Fruit fly (Drosophila melanogaster): ENCODE data around the gene CG13983.

The CG13983 gene

DNA sequence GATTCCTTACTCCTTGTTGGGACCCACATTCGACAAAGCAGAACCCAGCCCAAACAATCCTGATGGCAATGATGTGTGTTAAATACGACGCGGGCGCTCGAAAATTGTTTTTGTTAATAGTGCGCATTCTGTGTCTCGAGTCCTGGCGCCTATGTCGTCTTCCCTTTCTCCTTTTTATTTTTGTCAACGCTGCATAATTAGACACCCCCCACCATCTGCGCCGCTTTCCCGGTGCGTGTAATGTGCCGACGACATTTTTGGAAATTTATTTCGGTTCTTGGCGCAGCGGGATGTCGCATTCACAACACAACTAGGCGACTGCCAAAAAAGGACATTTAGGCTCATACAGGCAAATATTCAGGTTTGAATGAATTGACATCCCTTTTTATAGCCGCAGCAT lies 23.3 kb downstream of the CG13983 start:
- TF ChIP-seq pum (GFP tag; optimal IDR thresholded peaks at IDR 0.05) (no peak), zen (tag; optimal IDR thresholded peaks at IDR 0.05) (peak; percentile 89), nom (GFP tag; optimal IDR thresholded peaks at IDR 0.05) (no peak), CG15073 (GFP tag; optimal IDR thresholded peaks at IDR 0.05) (no peak), CG10147 (GFP tag; optimal IDR thresholded peaks at IDR 0.05) (no peak), Doc3 (GFP tag; IDR thresholded peaks at IDR 0.05; ENCODE audit: partially characterized antibody) (no peak), nmo (GFP tag; optimal IDR thresholded peaks at IDR 0.05) (no peak), twi (tag; optimal IDR thresholded peaks at IDR 0.05) (peak; percentile 73)

DNA sequence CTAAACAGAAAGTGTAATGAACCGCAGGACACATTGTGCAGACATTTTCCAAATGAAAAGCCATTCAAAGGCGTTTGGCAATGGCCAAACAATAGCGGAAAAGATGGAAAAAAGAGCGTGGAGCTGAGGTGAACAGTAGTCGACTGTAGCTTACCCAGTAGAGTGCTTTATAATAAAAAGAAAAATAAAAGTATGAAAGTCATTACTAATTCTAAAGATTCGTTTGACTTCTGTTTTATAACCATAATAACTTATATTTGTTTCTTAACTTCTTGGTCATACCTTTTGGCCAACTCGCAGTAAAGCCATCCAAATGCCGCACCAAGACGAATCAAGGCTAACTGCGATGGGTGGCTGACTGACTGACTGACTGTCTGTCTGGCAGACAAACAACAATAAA lies 25.0 kb downstream of the CG13983 start:
- TF ChIP-seq cwo (GFP tag; optimal IDR thresholded peaks at IDR 0.05) (no peak), salm (tag; optimal IDR thresholded peaks at IDR 0.05) (no peak), Ets65A (GFP tag) (peak; percentile 36), row (GFP tag; IDR thresholded peaks at IDR 0.05) (peak; percentile 19; the same call in 1 of the 3 replicates), CG3281 (GFP tag; optimal IDR thresholded peaks at IDR 0.05) (no peak), yki (optimal IDR thresholded peaks at IDR 0.05) (no peak), HLH3B (GFP tag; IDR thresholded peaks at IDR 0.05) (no peak), sens (GFP tag) (peak; percentile 51), prd (optimal IDR thresholded peaks at IDR 0.05) (no peak), prd (GFP tag; IDR thresholded peaks at IDR 0.05) (0 out of 3 replicates have a peak, but pooled peaks have one; percentile 19), CG6689 (GFP tag; IDR thresholded peaks at IDR 0.05) (0 out of 2 replicates have a peak, but pooled peaks have one; percentile 13), gro (GFP tag; optimal IDR thresholded peaks at IDR 0.05) (no peak), CG2712 (tag; optimal IDR thresholded peaks at IDR 0.05) (peak; percentile 5), phol (tag; optimal IDR thresholded peaks at IDR 0.05) (peak; percentile 13), Rx (GFP tag; IDR thresholded peaks at IDR 0.05) (no peak), MTF-1 (GFP tag; optimal IDR thresholded peaks at IDR 0.05; ENCODE audit: borderline replicate concordance) (no peak), wek (GFP tag; optimal IDR thresholded peaks at IDR 0.05) (no peak), Med (GFP tag) (peak; percentile 22), CG8089 (GFP tag; optimal IDR thresholded peaks at IDR 0.05) (no peak), CG17361 (GFP tag; IDR thresholded peaks at IDR 0.05) (0 out of 3 replicates have a peak, but pooled peaks have one; percentile 27), D19B (GFP tag; optimal IDR thresholded peaks at IDR 0.05) (peak; percentile 63)

DNA sequence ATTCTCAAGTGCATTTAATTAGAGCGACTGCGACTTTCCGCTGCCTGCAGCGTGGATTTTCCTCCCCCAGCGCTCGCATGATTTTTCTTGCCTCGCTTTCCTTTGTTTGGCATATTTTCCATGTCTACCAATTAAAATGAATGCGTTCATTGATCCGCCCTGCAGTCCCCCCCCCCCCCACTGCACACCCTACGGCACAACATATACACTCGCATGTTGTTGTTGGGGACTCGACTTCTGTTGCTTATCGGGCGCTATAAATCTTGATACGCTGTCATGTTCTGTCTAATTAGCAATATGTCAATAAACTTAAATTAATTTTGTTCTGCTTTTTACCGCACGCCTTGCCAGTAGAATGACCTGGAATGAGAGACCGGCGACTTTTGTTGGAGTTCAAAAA lies 27.9 kb downstream of the CG13983 start:
- TF ChIP-seq abd-A (tag; optimal IDR thresholded peaks at IDR 0.05) (peak; percentile 10), CG13775 (GFP tag; optimal IDR thresholded peaks at IDR 0.05) (no peak), CG7745 (tag; optimal IDR thresholded peaks at IDR 0.05) (peak; percentile 94), fd102C (GFP tag; optimal IDR thresholded peaks at IDR 0.05) (no peak), Hr78 (GFP tag; optimal IDR thresholded peaks at IDR 0.05) (peak in 1 of 2 experiments; percentile 52), CG8281 (tag; optimal IDR thresholded peaks at IDR 0.05) (peak; percentile 13), CG4360 (GFP tag; IDR thresholded peaks at IDR 0.05) (peak; percentile 77), oc (tag; optimal IDR thresholded peaks at IDR 0.05) (no peak), CG18011 (GFP tag; optimal IDR thresholded peaks at IDR 0.05) (no peak), grn (GFP tag; optimal IDR thresholded peaks at IDR 0.05) (peak; percentile 17), sob (GFP tag; IDR thresholded peaks at IDR 0.05) (no peak), CG6254 (GFP tag; optimal IDR thresholded peaks at IDR 0.05) (peak; percentile 9), zfh2 (GFP tag; optimal IDR thresholded peaks at IDR 0.05) (no peak), row (GFP tag; IDR thresholded peaks at IDR 0.05) (no peak), CG14441 (GFP tag; IDR thresholded peaks at IDR 0.05) (0 out of 2 replicates have a peak, but pooled peaks have one; percentile 13), pros (GFP tag; optimal IDR thresholded peaks at IDR 0.05) (peak; percentile 58), exex (tag; optimal IDR thresholded peaks at IDR 0.05) (peak; percentile 44), crol (GFP tag; IDR thresholded peaks at IDR 0.05) (peak; percentile 87), gcm (GFP tag; optimal IDR thresholded peaks at IDR 0.05) (peak; percentile 32), Poxn (GFP tag; IDR thresholded peaks at IDR 0.05) (no peak), NC2β (GFP tag; optimal IDR thresholded peaks at IDR 0.05) (no peak), Vsx1 (GFP tag; optimal IDR thresholded peaks at IDR 0.05) (peak; percentile 88)

Measured in whole organism, embryonic.